In genomic region chrX:22833534-22833933, dm6 we compare ENCODE assay signal across 4 fruit fly cellular contexts.
TF ChIP-seq lines count a peak whose summit lies in the region.

No protein-coding gene starts in this region.

- peak; percentile 1 for TF ChIP-seq CTCF in whole organism, embryonic (GFP tag; optimal IDR thresholded peaks at IDR 0.05; lab: Kevin White, UChicago)

TF ChIP-seq in whole organism, embryonic, 481 proteins besides CTCF, POLR2A, EP300 and RAD21 (continues in another document):
- no peak for TF ChIP-seq salm (tag; optimal IDR thresholded peaks at IDR 0.05; lab: Kevin White, UChicago)
- TF ChIP-seq gsb-n (tag; optimal IDR thresholded peaks at IDR 0.05; lab: Kevin White, UChicago) = peak; percentile 39
- TF ChIP-seq ci (GFP tag; IDR thresholded peaks at IDR 0.05; lab: Robert Waterston, UW) = peak; percentile 49; the same call in 1 of the 3 replicates
- no peak for TF ChIP-seq CG8765 (GFP tag; IDR thresholded peaks at IDR 0.05; lab: Robert Waterston, UW)
- peak; percentile 49 for TF ChIP-seq CG12942 (GFP tag; optimal IDR thresholded peaks at IDR 0.05; lab: Kevin White, UChicago)
- peak; percentile 75 for TF ChIP-seq Xrp1 (GFP tag; IDR thresholded peaks at IDR 0.05; lab: Robert Waterston, UW)
- TF ChIP-seq Fer1 (GFP tag; optimal IDR thresholded peaks at IDR 0.05; lab: Kevin White, UChicago) = no peak
- peak; percentile 42 for TF ChIP-seq CG5245 (GFP tag; optimal IDR thresholded peaks at IDR 0.05; lab: Kevin White, UChicago)
- no peak for TF ChIP-seq pros (GFP tag; optimal IDR thresholded peaks at IDR 0.05; lab: Kevin White, UChicago)
- TF ChIP-seq CG8388 (GFP tag; optimal IDR thresholded peaks at IDR 0.05; lab: Kevin White, UChicago) = peak; percentile 49
- peak; percentile 26 for TF ChIP-seq D19A (tag; optimal IDR thresholded peaks at IDR 0.05; lab: Kevin White, UChicago)
- TF ChIP-seq wor (GFP tag; IDR thresholded peaks at IDR 0.05; lab: Robert Waterston, UW) = peak; percentile 58
- TF ChIP-seq zfh2 (GFP tag; optimal IDR thresholded peaks at IDR 0.05; lab: Kevin White, UChicago) = no peak
- TF ChIP-seq CG10366 (GFP tag; IDR thresholded peaks at IDR 0.05; lab: Robert Waterston, UW) = peak; percentile 62
- TF ChIP-seq Sox102F (GFP tag; optimal IDR thresholded peaks at IDR 0.05; lab: Kevin White, UChicago) = peak; percentile 79
- TF ChIP-seq Xbp1 (GFP tag; optimal IDR thresholded peaks at IDR 0.05; lab: Kevin White, UChicago) = peak; percentile 54
- TF ChIP-seq sd (tag; optimal IDR thresholded peaks at IDR 0.05; lab: Kevin White, UChicago) = no peak
- TF ChIP-seq CG4328 (GFP tag; optimal IDR thresholded peaks at IDR 0.05; lab: Kevin White, UChicago) = no peak
- TF ChIP-seq Mrtf (GFP tag; IDR thresholded peaks at IDR 0.05; lab: Robert Waterston, UW) = 0 out of 3 replicates have a peak, but pooled peaks have one; percentile 54
- TF ChIP-seq CG3726 (GFP tag; IDR thresholded peaks at IDR 0.05; lab: Robert Waterston, UW) = 0 out of 3 replicates have a peak, but pooled peaks have one; percentile 16
- TF ChIP-seq CG11723 (GFP tag; optimal IDR thresholded peaks at IDR 0.05; lab: Kevin White, UChicago) = no peak
- TF ChIP-seq usp (GFP tag; optimal IDR thresholded peaks at IDR 0.05; lab: Kevin White, UChicago) = no peak

TF ChIP-seq in whole organism, prepupa, 60 proteins besides CTCF, POLR2A, EP300 and RAD21 (continues in another document):
- TF ChIP-seq Sox102F (GFP tag; optimal IDR thresholded peaks at IDR 0.05; lab: Kevin White, UChicago) (peak; percentile 54), vri (GFP tag; optimal IDR thresholded peaks at IDR 0.05; lab: Kevin White, UChicago) (peak; percentile 25), CG11902 (GFP tag; optimal IDR thresholded peaks at IDR 0.05; lab: Kevin White, UChicago) (peak; percentile 53), CG10669 (GFP tag; optimal IDR thresholded peaks at IDR 0.05; lab: Kevin White, UChicago) (peak; percentile 63), dac (GFP tag; optimal IDR thresholded peaks at IDR 0.05; lab: Kevin White, UChicago) (peak; percentile 84), spab (GFP tag; optimal IDR thresholded peaks at IDR 0.05; lab: Kevin White, UChicago) (peak; percentile 53), CG6808 (GFP tag; optimal IDR thresholded peaks at IDR 0.05; lab: Kevin White, UChicago) (peak; percentile 42), CG31627 (GFP tag; optimal IDR thresholded peaks at IDR 0.05; lab: Kevin White, UChicago) (peak; percentile 60), fd85E (GFP tag; optimal IDR thresholded peaks at IDR 0.05; lab: Kevin White, UChicago) (peak; percentile 11), esn (GFP tag; optimal IDR thresholded peaks at IDR 0.05; lab: Kevin White, UChicago) (peak; percentile 57), svp (GFP tag; lab: Kevin White, UChicago) (peak; percentile 78), CG8319 (GFP tag; optimal IDR thresholded peaks at IDR 0.05; lab: Kevin White, UChicago) (peak; percentile 49), Eip93F (GFP tag; optimal IDR thresholded peaks at IDR 0.05; lab: Kevin White, UChicago) (no peak), CG6276 (GFP tag; optimal IDR thresholded peaks at IDR 0.05; lab: Kevin White, UChicago) (peak; percentile 82), pdm3 (GFP tag; optimal IDR thresholded peaks at IDR 0.05; lab: Kevin White, UChicago) (peak; percentile 88), CG15336 (GFP tag; IDR thresholded peaks at IDR 0.05; lab: Robert Waterston, UW) (peak; percentile 91), CG3032 (tag; optimal IDR thresholded peaks at IDR 0.05; lab: Kevin White, UChicago) (peak; percentile 76), lz (GFP tag; optimal IDR thresholded peaks at IDR 0.05; lab: Kevin White, UChicago) (peak; percentile 63), Met (GFP tag; optimal IDR thresholded peaks at IDR 0.05; lab: Kevin White, UChicago) (peak; percentile 54), CG6163 (GFP tag; IDR thresholded peaks at IDR 0.05; lab: Robert Waterston, UW) (peak; percentile 88), fd59A (GFP tag; optimal IDR thresholded peaks at IDR 0.05; lab: Kevin White, UChicago) (peak; percentile 77), CG16779 (tag; optimal IDR thresholded peaks at IDR 0.05; lab: Kevin White, UChicago) (peak; percentile 54), ss (GFP tag; optimal IDR thresholded peaks at IDR 0.05; lab: Kevin White, UChicago) (peak; percentile 10 to 35), CG34406 (GFP tag; optimal IDR thresholded peaks at IDR 0.05; lab: Kevin White, UChicago) (peak; percentile 69)

TF ChIP-seq in whole organism, pupa, 21 proteins besides CTCF, POLR2A, EP300 and RAD21:
- TF ChIP-seq Ets98B (GFP tag; IDR thresholded peaks at IDR 0.05; lab: Robert Waterston, UW) = peak; percentile 89
- peak; percentile 71 for TF ChIP-seq CG12605 (GFP tag; IDR thresholded peaks at IDR 0.05; lab: Robert Waterston, UW)
- TF ChIP-seq D1 (tag; optimal IDR thresholded peaks at IDR 0.05; lab: Kevin White, UChicago) = no peak
- peak; percentile 41 for TF ChIP-seq Snoo (tag; optimal IDR thresholded peaks at IDR 0.05; lab: Kevin White, UChicago)
- TF ChIP-seq Pif1B (GFP tag; optimal IDR thresholded peaks at IDR 0.05; lab: Kevin White, UChicago) = peak; percentile 78
- no peak for TF ChIP-seq EcR (GFP tag; optimal IDR thresholded peaks at IDR 0.05; lab: Kevin White, UChicago)
- TF ChIP-seq gl (tag; optimal IDR thresholded peaks at IDR 0.05; lab: Kevin White, UChicago) = peak; percentile 11
- TF ChIP-seq CG9948 (tag; optimal IDR thresholded peaks at IDR 0.05; lab: Kevin White, UChicago) = peak; percentile 82
- TF ChIP-seq CG17806 (tag; optimal IDR thresholded peaks at IDR 0.05; lab: Kevin White, UChicago) = peak; percentile 65
- peak; percentile 84 for TF ChIP-seq Pif1A (GFP tag; optimal IDR thresholded peaks at IDR 0.05; lab: Kevin White, UChicago)
- peak; percentile 90 for TF ChIP-seq CG32121 (GFP tag; IDR thresholded peaks at IDR 0.05; lab: Robert Waterston, UW)
- TF ChIP-seq CG4496 (GFP tag; IDR thresholded peaks at IDR 0.05; lab: Robert Waterston, UW) = peak; percentile 95
- TF ChIP-seq CG34367 (tag; optimal IDR thresholded peaks at IDR 0.05; lab: Kevin White, UChicago) = peak; percentile 83
- peak; percentile 80 for TF ChIP-seq rn (GFP tag; IDR thresholded peaks at IDR 0.05; lab: Robert Waterston, UW)
- peak; percentile 81 for TF ChIP-seq CG15710 (tag; optimal IDR thresholded peaks at IDR 0.05; lab: Kevin White, UChicago)
- peak; percentile 48; the same call in 1 of the 2 replicates for TF ChIP-seq CG10348 (GFP tag; IDR thresholded peaks at IDR 0.05; lab: Robert Waterston, UW)
- peak; percentile 63 for TF ChIP-seq CG13204 (GFP tag; optimal IDR thresholded peaks at IDR 0.05; lab: Kevin White, UChicago)
- TF ChIP-seq CG8159 (tag; optimal IDR thresholded peaks at IDR 0.05; lab: Kevin White, UChicago) = peak; percentile 68
- peak; percentile 92 for TF ChIP-seq fd96Ca (GFP tag; IDR thresholded peaks at IDR 0.05; lab: Robert Waterston, UW)
- TF ChIP-seq CG14655 (GFP tag; optimal IDR thresholded peaks at IDR 0.05; lab: Kevin White, UChicago) = peak; percentile 83
- peak; percentile 83 for TF ChIP-seq CG8301 (tag; optimal IDR thresholded peaks at IDR 0.05; lab: Kevin White, UChicago)

TF ChIP-seq in whole organism, wandering third instar larva, 38 proteins besides CTCF, POLR2A, EP300 and RAD21 (continues in another document):
- TF ChIP-seq CG9705 (GFP tag; optimal IDR thresholded peaks at IDR 0.05; lab: Kevin White, UChicago) (no peak), lola (GFP tag; optimal IDR thresholded peaks at IDR 0.05; lab: Kevin White, UChicago) (no peak), Dfd (GFP tag; optimal IDR thresholded peaks at IDR 0.05; lab: Kevin White, UChicago) (no peak), Dif (GFP tag; optimal IDR thresholded peaks at IDR 0.05; lab: Kevin White, UChicago; ENCODE audit: partially characterized antibody) (no peak), usp (GFP tag; optimal IDR thresholded peaks at IDR 0.05; lab: Kevin White, UChicago) (no peak), Myc (optimal IDR thresholded peaks at IDR 0.05; lab: Kevin White, UChicago) (no peak), OdsH (GFP tag; optimal IDR thresholded peaks at IDR 0.05; lab: Kevin White, UChicago) (no peak), Hr78 (GFP tag; optimal IDR thresholded peaks at IDR 0.05; lab: Kevin White, UChicago) (no peak), Vsx2 (GFP tag; optimal IDR thresholded peaks at IDR 0.05; lab: Kevin White, UChicago; ENCODE audit: partially characterized antibody) (no peak), Hr83 (GFP tag; optimal IDR thresholded peaks at IDR 0.05; lab: Kevin White, UChicago; ENCODE audit: poor library complexity, severe bottlenecking) (no peak), dmrt93B (GFP tag; optimal IDR thresholded peaks at IDR 0.05; lab: Kevin White, UChicago) (peak; percentile 14), pan (optimal IDR thresholded peaks at IDR 0.05; lab: Kevin White, UChicago) (no peak), sv (GFP tag; optimal IDR thresholded peaks at IDR 0.05; lab: Kevin White, UChicago) (no peak), Mio (GFP tag; optimal IDR thresholded peaks at IDR 0.05; lab: Kevin White, UChicago) (no peak), h (GFP tag; optimal IDR thresholded peaks at IDR 0.05; lab: Kevin White, UChicago) (peak; percentile 60), Hnf4 (GFP tag; optimal IDR thresholded peaks at IDR 0.05; lab: Kevin White, UChicago) (no peak), jim (GFP tag; optimal IDR thresholded peaks at IDR 0.05; lab: Kevin White, UChicago) (no peak), GATAd (GFP tag; optimal IDR thresholded peaks at IDR 0.05; lab: Kevin White, UChicago) (no peak), sage (GFP tag; optimal IDR thresholded peaks at IDR 0.05; lab: Kevin White, UChicago) (no peak), fru (GFP tag; optimal IDR thresholded peaks at IDR 0.05; lab: Kevin White, UChicago) (peak; percentile 58), psq (GFP tag; optimal IDR thresholded peaks at IDR 0.05; lab: Kevin White, UChicago) (peak; percentile 6), Rel (GFP tag; optimal IDR thresholded peaks at IDR 0.05; lab: Kevin White, UChicago) (no peak), Rel (tag; optimal IDR thresholded peaks at IDR 0.05; lab: Kevin White, UChicago) (no peak), HLH106 (tag; optimal IDR thresholded peaks at IDR 0.05; lab: Kevin White, UChicago) (peak; percentile 40), brk (GFP tag; optimal IDR thresholded peaks at IDR 0.05; lab: Kevin White, UChicago) (no peak), dl (GFP tag; optimal IDR thresholded peaks at IDR 0.05; lab: Kevin White, UChicago; ENCODE audit: insufficient read depth in 1 of 2, partially characterized antibody in 2 of 2) (no peak), rgr (GFP tag; optimal IDR thresholded peaks at IDR 0.05; lab: Kevin White, UChicago) (peak; percentile 47), CG32264 (GFP tag; optimal IDR thresholded peaks at IDR 0.05; lab: Kevin White, UChicago) (no peak), Jra (GFP tag; optimal IDR thresholded peaks at IDR 0.05; lab: Kevin White, UChicago) (no peak), woc (GFP tag; optimal IDR thresholded peaks at IDR 0.05; lab: Kevin White, UChicago) (peak; percentile 24), N (GFP tag; optimal IDR thresholded peaks at IDR 0.05; lab: Kevin White, UChicago) (no peak), Sp1 (GFP tag; optimal IDR thresholded peaks at IDR 0.05; lab: Kevin White, UChicago) (peak; percentile 0), tai (GFP tag; optimal IDR thresholded peaks at IDR 0.05; lab: Kevin White, UChicago) (no peak)

Comparison
In these comparisons a context has a peak if more than half of its experiments do, and no peak if none do; other contexts are left out.
1. Of the 7 proteins assayed by ChIP-seq in both whole organism, embryonic and whole organism, prepupa: peak only in whole organism, embryonic: Blimp-1; only in whole organism, prepupa: CG16779, Hr39 and Lpt; in both: Gug and Sox102F; in neither: 1.